Worm (Caenorhabditis elegans): ENCODE measurements around the gene Y97E10AR.8.
A peak's percentile ranks its signal among the peaks of the same experiment; 100 is the strongest.

Gene Y97E10AR.8

DNA sequence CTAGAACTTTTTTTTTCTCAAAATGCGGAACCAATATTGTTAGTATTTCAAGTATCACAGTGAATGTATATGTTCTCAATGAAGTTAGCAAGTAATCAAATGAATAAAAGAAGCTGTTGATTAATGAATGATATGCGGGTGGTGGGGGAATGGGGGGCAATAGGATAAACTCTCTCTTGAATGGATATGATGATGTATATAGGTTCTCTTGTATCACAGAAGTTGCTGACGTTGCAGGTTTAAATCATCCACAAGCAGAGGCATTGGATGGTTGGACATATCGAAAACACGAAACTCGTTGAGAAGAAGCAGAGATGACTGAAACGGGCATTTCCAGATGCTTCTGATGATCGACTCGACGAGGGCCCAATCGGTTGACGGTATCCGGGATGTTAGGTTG is 34.5 kb downstream of the Y97E10AR.8 start:
- TF ChIP-seq nhr-25 (tag; optimal IDR thresholded peaks at IDR 0.05) (peak; percentile 40), ama-1 (optimal IDR thresholded peaks at IDR 0.05) (peak; percentile 86), sea-2 (GFP tag; optimal IDR thresholded peaks at IDR 0.05) (no peak)

DNA sequence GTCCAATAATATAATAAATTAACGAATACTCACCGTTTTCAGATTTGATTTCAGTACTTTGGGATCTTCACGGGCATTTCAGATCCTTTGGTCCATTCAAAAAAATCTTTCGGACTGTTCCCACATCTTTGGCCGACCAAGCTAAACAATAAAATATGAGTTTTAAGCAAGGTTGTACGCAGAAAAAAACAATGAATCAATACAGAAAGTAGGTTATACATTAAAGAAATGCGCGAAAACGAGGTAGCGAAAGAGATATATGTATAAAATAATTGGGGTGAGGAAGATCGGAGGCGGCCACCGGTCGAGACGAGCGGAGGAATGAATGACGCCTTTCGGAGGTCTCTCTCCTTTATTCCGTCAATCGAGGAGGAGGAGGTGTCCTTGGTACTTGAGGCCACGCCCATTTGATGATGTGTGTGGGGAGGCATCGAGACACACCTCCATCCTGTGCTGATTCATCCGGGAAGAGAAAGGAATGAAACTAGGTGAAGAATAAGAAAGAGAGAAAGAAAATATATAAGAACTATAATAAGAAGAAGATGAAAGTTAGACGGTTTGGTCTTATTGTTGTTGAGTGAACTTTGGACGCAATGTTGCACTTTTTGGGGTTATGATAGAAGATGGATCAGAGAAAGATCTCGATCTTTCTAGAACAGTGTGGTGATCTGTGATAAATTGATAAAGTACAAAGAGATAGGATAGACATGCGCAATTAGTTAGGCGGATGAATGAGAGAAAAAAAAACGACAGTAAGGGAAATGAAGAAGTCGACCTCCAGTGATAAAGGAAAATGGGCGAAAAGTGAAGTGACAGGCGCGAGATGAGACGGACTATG is 35.4 kb downstream of the Y97E10AR.8 start:
- TF ChIP-seq ceh-16 (tag; optimal IDR thresholded peaks at IDR 0.05), result no peak
- no peak for TF ChIP-seq nhr-12 (tag; optimal IDR thresholded peaks at IDR 0.05)
- peak; percentile 94 for TF ChIP-seq nhr-43 (tag; optimal IDR thresholded peaks at IDR 0.05; ENCODE audit: poor library complexity, severe bottlenecking)
- TF ChIP-seq fkh-10 (GFP tag; optimal IDR thresholded peaks at IDR 0.05), result no peak
- peak in 1 of 3 experiments; percentile 13 for TF ChIP-seq elt-3 (tag; optimal IDR thresholded peaks at IDR 0.05)
- peak; percentile 64 for TF ChIP-seq nhr-25 (tag; optimal IDR thresholded peaks at IDR 0.05)
- no peak for TF ChIP-seq ceh-9 (tag; optimal IDR thresholded peaks at IDR 0.05)
- peak; percentile 4 for TF ChIP-seq tbx-2 (tag; optimal IDR thresholded peaks at IDR 0.05)
- peak; percentile 84 for TF ChIP-seq ama-1 (optimal IDR thresholded peaks at IDR 0.05)
- TF ChIP-seq fos-1 (tag; optimal IDR thresholded peaks at IDR 0.05), result peak; percentile 63
- TF ChIP-seq nhr-23 (tag; optimal IDR thresholded peaks at IDR 0.05), result peak; percentile 95
- TF ChIP-seq pha-4 (tag; optimal IDR thresholded peaks at IDR 0.05), result no peak
- TF ChIP-seq lsy-12 (tag; optimal IDR thresholded peaks at IDR 0.05), result peak; percentile 25

DNA sequence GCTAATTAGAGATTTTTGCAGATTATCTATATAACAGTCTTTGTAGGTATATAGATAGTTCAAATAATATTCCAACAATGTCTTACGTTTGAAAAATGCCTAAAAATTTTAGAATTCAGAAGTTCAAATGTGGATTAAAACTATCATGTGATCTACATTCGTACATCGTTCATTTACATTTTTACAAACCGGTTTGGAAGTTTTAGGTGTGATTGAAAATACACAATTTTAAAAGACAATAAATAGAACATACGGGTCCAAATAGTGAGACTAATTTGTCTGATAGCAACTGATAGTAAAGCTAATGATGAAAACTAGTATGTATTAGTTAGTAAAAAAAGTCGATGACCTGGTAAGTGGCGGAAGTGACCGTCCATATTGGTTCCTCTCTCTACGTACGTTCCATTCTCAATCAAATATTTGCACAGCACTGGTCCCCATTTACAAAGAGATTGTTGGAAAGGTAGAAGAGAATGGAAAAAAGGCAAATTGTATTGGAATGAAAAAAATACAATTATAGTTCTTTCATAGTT is 36.3 kb downstream of the Y97E10AR.8 start:
- no peak for TF ChIP-seq mdl-1 (tag; optimal IDR thresholded peaks at IDR 0.05)
- TF ChIP-seq nfya-1 (tag; optimal IDR thresholded peaks at IDR 0.05; ENCODE audit: insufficient read depth), result no peak
- no peak for TF ChIP-seq nhr-77 (tag; optimal IDR thresholded peaks at IDR 0.05)
- TF ChIP-seq pha-4 (tag; optimal IDR thresholded peaks at IDR 0.05), result no peak
- TF ChIP-seq lin-39 (tag; optimal IDR thresholded peaks at IDR 0.05), result no peak
- TF ChIP-seq daf-12 (tag; optimal IDR thresholded peaks at IDR 0.05), result no peak
- no peak for TF ChIP-seq nhr-23 (tag; optimal IDR thresholded peaks at IDR 0.05)

DNA sequence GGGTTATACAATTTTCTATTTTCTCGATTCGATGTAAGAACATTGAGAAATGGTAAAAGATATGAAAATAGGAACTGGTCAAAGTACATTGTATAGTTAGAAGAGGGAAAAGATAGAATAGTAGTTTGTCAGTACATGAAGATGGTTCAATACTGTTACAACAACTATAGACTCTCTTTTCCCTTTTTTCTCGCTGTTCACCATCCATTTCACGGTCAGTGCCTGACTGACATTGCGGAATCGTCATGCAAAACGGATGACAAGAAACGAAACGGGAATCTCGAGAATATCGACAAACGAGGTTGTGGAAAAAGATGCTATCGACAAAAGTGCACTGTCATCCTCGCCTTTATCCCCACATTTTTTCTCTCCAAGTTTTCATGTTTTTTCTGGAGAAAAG is 38.6 kb downstream of the Y97E10AR.8 start:
- no peak for TF ChIP-seq zag-1 (tag; optimal IDR thresholded peaks at IDR 0.05)
- TF ChIP-seq nhr-28 (tag; optimal IDR thresholded peaks at IDR 0.05), result no peak
- TF ChIP-seq elt-3 (tag; optimal IDR thresholded peaks at IDR 0.05), result no peak
- no peak for TF ChIP-seq sea-2 (GFP tag; optimal IDR thresholded peaks at IDR 0.05)
- no peak for TF ChIP-seq hmg-11 (tag; optimal IDR thresholded peaks at IDR 0.05)
- peak; percentile 48 for TF ChIP-seq nhr-23 (tag; optimal IDR thresholded peaks at IDR 0.05)
- TF ChIP-seq nhr-25 (tag; optimal IDR thresholded peaks at IDR 0.05), result peak; percentile 64
- TF ChIP-seq nhr-67 (tag; optimal IDR thresholded peaks at IDR 0.05), result no peak

DNA sequence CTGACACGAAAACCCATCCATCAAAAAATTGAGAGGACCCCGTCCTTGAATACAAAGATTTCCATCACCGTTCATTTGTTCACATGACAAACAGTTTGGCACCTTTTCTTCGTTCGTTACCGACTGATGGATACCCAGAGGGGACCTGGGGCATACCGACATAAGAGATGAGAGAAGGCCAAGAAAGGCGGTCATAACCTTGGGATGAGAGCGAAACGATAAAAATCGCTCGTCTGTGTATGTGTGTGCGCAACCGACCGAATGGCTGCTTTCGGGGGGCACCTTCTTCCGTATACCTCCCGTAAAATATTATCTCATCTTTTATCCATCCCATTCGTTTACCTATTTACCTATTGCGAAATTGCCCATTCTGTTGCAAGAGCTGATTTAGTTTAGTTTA is 39.9 kb downstream of the Y97E10AR.8 start:
- TF ChIP-seq nhr-67 (tag; optimal IDR thresholded peaks at IDR 0.05) (no peak), egl-27 (tag; optimal IDR thresholded peaks at IDR 0.05) (no peak), nhr-11 (tag; optimal IDR thresholded peaks at IDR 0.05) (no peak), nfya-1 (tag; optimal IDR thresholded peaks at IDR 0.05; ENCODE audit: insufficient read depth) (no peak), nhr-23 (tag; optimal IDR thresholded peaks at IDR 0.05) (peak; percentile 45), nhr-25 (tag; optimal IDR thresholded peaks at IDR 0.05) (peak; percentile 66), lin-39 (tag; optimal IDR thresholded peaks at IDR 0.05) (no peak), elt-1 (tag; optimal IDR thresholded peaks at IDR 0.05) (peak; percentile 35), hmg-11 (tag; optimal IDR thresholded peaks at IDR 0.05) (no peak), pqm-1 (tag; optimal IDR thresholded peaks at IDR 0.05) (no peak), nhr-77 (tag; optimal IDR thresholded peaks at IDR 0.05) (no peak)

DNA sequence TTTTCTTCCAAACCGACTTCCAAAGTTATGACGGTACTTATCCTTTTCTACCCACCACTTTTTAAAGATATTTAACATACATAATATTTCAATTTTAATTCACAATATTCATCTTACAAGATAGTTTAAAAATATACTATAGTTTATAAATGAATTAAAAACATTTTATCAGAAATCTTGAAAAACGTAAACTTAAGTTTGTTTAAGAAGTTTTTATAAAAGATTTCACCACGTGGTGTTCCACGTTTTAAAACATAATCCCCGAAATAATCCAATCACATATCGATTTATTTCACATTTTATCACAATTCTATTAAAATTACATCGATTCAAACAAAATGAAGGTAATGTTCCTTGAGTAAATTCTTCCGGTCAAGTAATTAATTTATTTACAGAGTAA is 41.6 kb downstream of the Y97E10AR.8 start, which contains the start of gene ZC513.3:
ZC513.3 (plus strand) TSS at position 301 of the 400 bp plus-strand sequence.
- TF ChIP-seq unc-62 (GFP tag; optimal IDR thresholded peaks at IDR 0.05), result no peak
